Worm (Caenorhabditis elegans) whole organism, L4 larva: ENCODE results near the gene pgap-3.
"Not testable (repeated sequence)": the region's sequence is repeated elsewhere in the genome, so short reads cannot be mapped to it uniquely, and the experiment has no call there.

Experiments
- F49E8.2 ChIP-seq: sonication (generic microtip); optimal IDR thresholded peaks from 2 replicates; lab custom pipeline; 2016; ENCODE audit warnings: missing compliant biosample characterization, mild to moderate bottlenecking, missing genetic modification characterization, borderline replicate concordance
- Y5F2A.4 ChIP-seq: fragments of 200-800 bp; sonication (Bioruptor generic); optimal IDR thresholded peaks from 2 replicates; lab custom pipeline; 2018; ENCODE audit warnings: mild to moderate bottlenecking, missing genetic modification characterization, missing compliant biosample characterization
- ZK546.5 ChIP-seq, 2 experiments: sonication (generic microtip); optimal IDR thresholded peaks; 2 replicates each; lab custom pipeline; 2017; ENCODE audit warnings: missing biosample characterization in 2 of 2, missing genetic modification characterization in 2 of 2
- aha-1 ChIP-seq: fragments of 150-350 bp; peaks from one replicate; lab custom pipeline; 2014; ENCODE audit warnings: missing biosample characterization, missing genetic modification characterization
- ama-1 ChIP-seq: fragments of 150-350 bp; optimal IDR thresholded peaks from 2 replicates; lab custom pipeline; 2014; ENCODE audit warnings: inconsistent platforms, mixed read lengths
- arid-1 ChIP-seq: fragments of 200-800 bp; sonication (Bioruptor generic); conservative IDR thresholded peaks from 2 replicates; pipeline ENCODE4 v1.3.6; 2022; ENCODE audit warnings: missing genetic modification reagents, missing genetic modification characterization, missing compliant biosample characterization
- ceh-62 ChIP-seq: sonication (generic microtip); optimal IDR thresholded peaks from 2 replicates; lab custom pipeline; 2017; ENCODE audit warnings: missing biosample characterization, missing genetic modification characterization
- ctbp-1 ChIP-seq: fragments of 200-800 bp; sonication (Bioruptor generic); IDR thresholded peaks from 2 replicates; pipeline ENCODE4 v1.3.6; 2022; ENCODE audit warnings: missing genetic modification reagents, missing genetic modification characterization, missing compliant biosample characterization
- daf-16 ChIP-seq, 3 experiments: sonication (generic microtip); optimal IDR thresholded peaks; 2 replicates each; lab custom pipeline; 2016 to 2017; ENCODE audit warnings: missing genetic modification characterization in 3 of 3, missing genetic modification reagents in 3 of 3, mild to moderate bottlenecking in 2 of 3, missing compliant biosample characterization in 2 of 3, missing biosample characterization in 1 of 3, moderate library complexity in 1 of 3
- duxl-1 ChIP-seq: sonication (generic microtip); optimal IDR thresholded peaks from 2 replicates; lab custom pipeline; 2016; ENCODE audit warnings: mild to moderate bottlenecking, missing genetic modification characterization, moderate library complexity, missing compliant biosample characterization; ENCODE audit not compliant: poor library complexity
- dve-1 ChIP-seq: sonication (generic microtip); optimal IDR thresholded peaks from 2 replicates; lab custom pipeline; 2017; ENCODE audit warnings: antibody characterized with exemption, mild to moderate bottlenecking, missing genetic modification characterization, missing compliant biosample characterization; ENCODE audit not compliant: insufficient read depth
- hlh-30 ChIP-seq: sonication (generic microtip); optimal IDR thresholded peaks from 2 replicates; lab custom pipeline; 2017; ENCODE audit warnings: antibody characterized with exemption, mild to moderate bottlenecking, missing genetic modification characterization, missing compliant biosample characterization; ENCODE audit not compliant: insufficient read depth
- lin-13 ChIP-seq: fragments of 150-350 bp; optimal IDR thresholded peaks from 2 replicates; lab custom pipeline; 2014; ENCODE audit warnings: missing biosample characterization, missing genetic modification reagents, missing genetic modification characterization
- lin-39 ChIP-seq: fragments of 150-350 bp; optimal IDR thresholded peaks from 2 replicates; lab custom pipeline; 2014; ENCODE audit warnings: missing biosample characterization, missing genetic modification reagents, missing genetic modification characterization
- madf-5 ChIP-seq, 2 experiments: fragments of 200-800 bp; sonication (Bioruptor generic); IDR thresholded peaks; 2 replicates each; pipeline ENCODE4 v1.3.6; 2022; ENCODE audit warnings: missing compliant biosample characterization in 2 of 2, missing genetic modification characterization in 2 of 2
- mxl-3 ChIP-seq: fragments of 200-800 bp; sonication (Bioruptor generic); optimal IDR thresholded peaks from 2 replicates; lab custom pipeline; 2018; ENCODE audit warnings: mild to moderate bottlenecking, missing genetic modification characterization, missing compliant biosample characterization
- nhr-10 ChIP-seq: fragments of 150-350 bp; optimal IDR thresholded peaks from 2 replicates; lab custom pipeline; 2014; ENCODE audit warnings: missing biosample characterization, missing genetic modification characterization
- nhr-102 ChIP-seq: sonication (generic microtip); optimal IDR thresholded peaks from 2 replicates; lab custom pipeline; 2016; ENCODE audit warnings: mild to moderate bottlenecking, missing genetic modification characterization, moderate library complexity, missing compliant biosample characterization
- nhr-25 ChIP-seq: sonication (generic microtip); optimal IDR thresholded peaks from 2 replicates; lab custom pipeline; 2017; ENCODE audit warnings: missing genetic modification characterization, mild to moderate bottlenecking, missing compliant biosample characterization, antibody characterized with exemption, moderate library complexity, borderline replicate concordance; ENCODE audit not compliant: insufficient read depth
- nhr-48 ChIP-seq: sonication (generic microtip); optimal IDR thresholded peaks from 2 replicates; lab custom pipeline; 2016; ENCODE audit warnings: mild to moderate bottlenecking, missing genetic modification characterization, missing compliant biosample characterization
- nhr-6 ChIP-seq: fragments of 150-350 bp; optimal IDR thresholded peaks from 2 replicates; lab custom pipeline; 2014; ENCODE audit warnings: missing biosample characterization, missing genetic modification characterization
- nhr-77 ChIP-seq: fragments of 150-350 bp; optimal IDR thresholded peaks from 2 replicates; lab custom pipeline; 2014; ENCODE audit warnings: missing biosample characterization, missing genetic modification characterization
- pha-4 ChIP-seq, 2 experiments: fragments of 150-350 bp in 1 of 2; fragments of 200-800 bp in 1 of 2; sonication (Bioruptor generic) in 1 of 2; IDR thresholded peaks in 1 of 2; optimal IDR thresholded peaks in 1 of 2; 2 replicates each; pipeline versions ENCODE4 v1.3.6 to Lab custom; 2014 to 2022; ENCODE audit warnings: missing genetic modification characterization in 2 of 2, missing genetic modification reagents in 2 of 2, missing biosample characterization in 1 of 2, missing compliant biosample characterization in 1 of 2
- php-3 ChIP-seq: fragments of 200-800 bp; sonication (Bioruptor generic); IDR thresholded peaks from 2 replicates; pipeline ENCODE4 v1.3.6; 2022; ENCODE audit warnings: missing genetic modification reagents, missing genetic modification characterization, missing compliant biosample characterization
- pqm-1 ChIP-seq: sonication (generic microtip); optimal IDR thresholded peaks from 2 replicates; lab custom pipeline; 2017; ENCODE audit warnings: missing biosample characterization, missing genetic modification characterization
- rbr-2 ChIP-seq: sonication (generic microtip); optimal IDR thresholded peaks from 2 replicates; lab custom pipeline; 2016; ENCODE audit warnings: missing genotype, missing genetic modification characterization, missing compliant biosample characterization
- sdz-12 ChIP-seq: fragments of 200-800 bp; sonication (Bioruptor generic); optimal IDR thresholded peaks from 2 replicates; lab custom pipeline; 2018; ENCODE audit warnings: mild to moderate bottlenecking, missing genetic modification characterization, missing compliant biosample characterization
- set-16 ChIP-seq: fragments of 200-800 bp; sonication (Bioruptor generic); IDR thresholded peaks from 2 replicates; pipeline ENCODE4 v1.3.6; 2022; ENCODE audit warnings: missing genetic modification reagents, missing genetic modification characterization, missing compliant biosample characterization
- spr-1 ChIP-seq: sonication (generic microtip); optimal IDR thresholded peaks from 2 replicates; lab custom pipeline; 2016; ENCODE audit warnings: mild to moderate bottlenecking, missing genetic modification characterization, missing compliant biosample characterization
- spr-3 ChIP-seq: fragments of 200-800 bp; sonication (Bioruptor generic); optimal IDR thresholded peaks from 2 replicates; lab custom pipeline; 2018; ENCODE audit warnings: mild to moderate bottlenecking, missing genetic modification characterization, missing compliant biosample characterization
- tag-97 ChIP-seq: fragments of 200-800 bp; sonication (Bioruptor generic); IDR thresholded peaks from 2 replicates; pipeline ENCODE4 v1.3.6; 2022; ENCODE audit warnings: missing genetic modification characterization, missing compliant biosample characterization
- tra-1 ChIP-seq: fragments of 200-800 bp; sonication (Bioruptor generic); IDR thresholded peaks from 2 replicates; pipeline ENCODE4 v1.3.6; 2022; ENCODE audit warnings: missing genetic modification reagents, missing genetic modification characterization, missing compliant biosample characterization
- vab-7 ChIP-seq: fragments of 200-800 bp; sonication (Bioruptor generic); IDR thresholded peaks from 2 replicates; pipeline ENCODE4 v1.3.6; 2022; ENCODE audit warnings: missing genetic modification reagents, missing genetic modification characterization, missing compliant biosample characterization
- zfp-3 ChIP-seq: fragments of 200-800 bp; sonication (Bioruptor generic); conservative IDR thresholded peaks from 2 replicates; pipeline ENCODE4 v1.3.6; 2022; ENCODE audit warnings: missing genetic modification reagents, missing genetic modification characterization, missing compliant biosample characterization
- zip-11 ChIP-seq: fragments of 200-800 bp; sonication (Bioruptor generic); IDR thresholded peaks from 2 replicates; pipeline ENCODE4 v1.3.6; 2022; ENCODE audit warnings: missing genetic modification characterization, missing compliant biosample characterization
- zip-2 ChIP-seq: fragments of 150-350 bp; optimal IDR thresholded peaks from 2 replicates; lab custom pipeline; 2014; ENCODE audit warnings: missing biosample characterization, missing genetic modification characterization
- ztf-7 ChIP-seq: fragments of 150-350 bp; optimal IDR thresholded peaks from 2 replicates; lab custom pipeline; 2014; ENCODE audit warnings: missing biosample characterization, missing genetic modification characterization

Gene pgap-3

DNA sequence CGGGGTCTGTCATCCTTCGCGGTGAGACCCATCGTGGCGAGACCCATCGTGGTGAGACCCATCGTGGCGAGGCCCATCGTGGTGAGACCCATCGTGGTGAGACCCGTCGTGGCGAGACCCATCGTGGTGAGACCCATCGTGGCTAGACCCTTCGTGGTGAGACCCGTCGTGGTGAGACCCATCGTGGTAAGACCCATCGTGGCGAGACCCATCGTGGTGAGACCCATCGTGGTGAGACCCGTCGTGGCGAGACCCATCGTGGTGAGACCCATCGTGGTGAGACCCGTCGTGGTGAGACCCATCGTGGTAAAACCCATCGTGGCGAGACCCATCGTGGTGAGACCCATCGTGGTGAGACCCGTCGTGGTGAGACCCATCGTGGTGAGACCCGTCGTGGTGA is 43.9 kb upstream of the pgap-3 start:
- peak; percentile 71 for TF ChIP-seq set-16 (GFP tag; lab: Robert Waterston, UW)

DNA sequence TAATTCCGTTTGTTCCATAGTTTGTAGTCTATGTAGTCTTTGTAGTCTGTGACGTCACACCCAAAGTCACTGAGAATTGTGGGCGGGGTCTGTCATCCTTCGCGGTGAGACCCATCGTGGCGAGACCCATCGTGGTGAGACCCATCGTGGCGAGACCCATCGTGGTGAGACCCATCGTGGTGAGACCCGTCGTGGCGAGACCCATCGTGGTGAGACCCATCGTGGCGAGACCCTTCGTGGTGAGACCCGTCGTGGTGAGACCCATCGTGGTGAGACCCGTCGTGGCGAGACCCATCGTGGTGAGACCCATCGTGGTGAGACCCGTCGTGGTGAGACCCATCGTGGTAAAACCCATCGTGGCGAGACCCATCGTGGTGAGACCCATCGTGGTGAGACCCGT is 23.8 kb upstream of the pgap-3 start:
- TF ChIP-seq set-16 (GFP tag; lab: Robert Waterston, UW) = peak; percentile 88; the same call in 1 of the 2 replicates
- 0 out of 2 replicates have a peak, but pooled peaks have one; percentile 5 for TF ChIP-seq tra-1

DNA sequence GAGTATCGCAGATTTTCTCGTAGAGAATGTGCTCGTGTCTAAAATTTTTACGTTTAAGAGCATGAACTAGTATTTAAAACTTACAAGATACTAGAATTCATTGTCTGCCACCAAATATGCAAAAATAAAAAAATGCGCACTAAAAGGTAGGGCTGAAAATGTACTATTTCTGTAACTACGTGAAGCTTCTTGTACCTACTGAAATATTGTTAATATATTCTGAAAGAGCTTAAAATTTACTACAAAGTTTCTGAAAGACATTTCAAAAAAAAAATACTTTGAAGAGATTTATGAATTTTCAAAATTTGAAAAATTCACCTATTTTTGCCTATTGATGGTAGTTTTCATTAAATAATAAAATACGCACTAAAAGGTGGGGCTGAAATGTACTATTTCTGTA is 22.2 kb upstream of the pgap-3 start, which contains the start of gene fbxa-214:
Gene fbxa-214 (minus strand): TSS at position 101 of the 400 bp plus-strand sequence.
- not testable (repeated sequence) for TF ChIP-seq spr-3 (GFP tag; lab: Kevin White, UChicago); sdz-12 (GFP tag; lab: Kevin White, UChicago); Y5F2A.4

DNA sequence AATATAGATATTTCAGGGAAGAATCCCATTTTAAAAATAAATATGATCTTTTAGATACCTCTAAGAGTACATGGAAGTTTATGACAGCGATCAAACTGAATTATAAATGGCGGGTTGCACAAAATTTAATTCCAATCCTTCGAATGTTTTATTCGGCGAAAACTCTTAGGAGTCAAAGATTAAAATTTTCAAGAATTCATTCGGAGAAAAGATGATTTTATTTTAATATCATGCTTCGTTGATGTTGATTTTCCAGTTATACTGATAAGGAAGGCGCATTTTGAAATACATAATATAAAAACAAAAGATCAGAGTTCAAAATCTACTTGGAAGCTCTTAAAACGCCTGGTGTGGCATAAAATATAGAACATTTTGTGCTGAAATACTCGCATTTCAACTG is 19.4 kb upstream of the pgap-3 start, which contains the start of gene srh-10:
Gene srh-10 (minus strand): TSS at position 29 of the 400 bp plus-strand sequence.
- no peak for TF ChIP-seq zfp-3 (GFP tag; lab: Robert Waterston, UW)
- TF ChIP-seq nhr-102 (tag; lab: Kevin White, UChicago) = no peak
- no peak for TF ChIP-seq pqm-1 (tag; lab: Kevin White, UChicago)
- TF ChIP-seq dve-1 (tag; lab: Kevin White, UChicago) = no peak
- no peak for TF ChIP-seq lin-39 (tag; lab: Kevin White, UChicago)
- TF ChIP-seq, all 104 proteins: peak for 0

DNA sequence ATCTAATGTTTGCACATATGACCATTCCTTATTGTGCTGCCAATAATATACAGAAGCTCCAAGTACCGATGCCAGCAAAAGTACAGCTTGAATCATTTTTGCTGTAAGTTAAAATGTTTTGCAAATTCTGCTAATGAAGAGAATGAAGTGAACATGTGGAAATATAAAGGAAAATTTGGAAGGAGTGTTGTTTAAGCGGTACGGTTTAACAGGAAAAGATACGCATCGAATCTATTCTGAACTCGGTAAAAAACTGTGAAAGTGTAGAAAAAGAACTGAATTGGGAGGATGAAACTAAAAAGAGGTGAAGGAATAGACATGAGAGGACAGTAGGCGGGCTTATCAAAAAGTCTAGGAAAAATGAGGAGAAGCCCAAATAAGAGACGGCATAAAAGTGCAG is 15.6 kb upstream of the pgap-3 start, which contains the start of gene Y38A10A.2:
Gene Y38A10A.2 (minus strand): TSS at position 101 of the 400 bp plus-strand sequence.
- no peak for TF ChIP-seq php-3
- TF ChIP-seq vab-7 (GFP tag; lab: Robert Waterston, UW) = no peak
- peak; percentile 10 for TF ChIP-seq aha-1 (tag; lab: Kevin White, UChicago)

DNA sequence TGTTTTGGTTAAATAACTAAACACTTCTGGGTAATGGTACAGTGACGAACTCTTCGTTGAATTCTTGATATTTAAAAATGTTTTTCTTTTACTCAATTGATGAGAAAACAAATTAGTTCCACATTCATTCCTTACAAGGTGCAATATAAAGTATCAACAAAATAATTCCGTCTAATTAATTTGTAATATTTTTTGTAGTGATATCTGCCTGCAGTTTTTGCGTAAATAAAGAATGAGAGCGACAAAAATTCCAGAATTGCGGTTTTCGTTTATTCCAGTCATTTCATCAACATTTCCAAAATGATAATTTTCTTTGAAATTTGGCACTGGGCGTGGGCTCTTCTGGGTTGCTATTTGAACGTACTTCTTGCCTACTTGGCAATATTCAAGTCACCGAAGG is 7.6 kb upstream of the pgap-3 start, which contains the start of gene srd-20:
Gene srd-20 (plus strand): TSS at position 301 of the 400 bp plus-strand sequence.
- TF ChIP-seq daf-16 (GFP tag; optimal IDR thresholded peaks at IDR 0.05; lab: Kevin White, UChicago) (no peak), daf-16 (tag; optimal IDR thresholded peaks at IDR 0.05; lab: Kevin White, UChicago) (no peak), F49E8.2 (tag; lab: Kevin White, UChicago) (no peak), duxl-1 (tag; lab: Kevin White, UChicago) (no peak), pha-4 (GFP tag; IDR thresholded peaks at IDR 0.05; lab: Robert Waterston, UW) (no peak), pha-4 (tag; optimal IDR thresholded peaks at IDR 0.05; lab: Kevin White, UChicago) (no peak), ceh-62 (tag; lab: Kevin White, UChicago) (no peak), nhr-48 (no peak), nhr-25 (tag; lab: Kevin White, UChicago) (no peak), spr-1 (tag; lab: Kevin White, UChicago) (no peak), mxl-3 (no peak), tag-97 (GFP tag; lab: Robert Waterston, UW) (no peak)

DNA sequence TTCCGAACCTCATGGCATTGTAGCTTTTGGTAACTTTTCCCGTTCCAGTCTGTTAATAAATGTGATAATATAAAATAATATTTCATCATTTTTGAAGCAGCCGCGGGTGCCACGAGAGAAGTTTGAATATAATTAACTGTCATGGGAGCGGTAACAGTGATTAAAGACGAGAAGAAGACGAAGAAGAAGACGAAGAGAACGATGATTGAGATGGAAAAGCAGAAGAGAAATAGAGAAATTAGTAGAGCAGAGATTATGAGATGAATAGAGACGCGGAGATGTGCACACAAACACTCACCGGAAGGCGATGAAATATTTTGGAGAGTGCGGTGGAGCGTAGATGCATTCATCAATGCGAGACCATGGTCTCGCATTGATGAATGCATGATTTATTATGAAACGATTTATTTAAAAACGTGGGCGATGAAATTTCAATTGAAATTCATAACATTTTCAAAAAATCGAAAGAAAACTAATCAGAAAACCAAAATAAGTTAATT is 5.5 kb upstream of the pgap-3 start, which contains the start of gene seip-1:
Gene seip-1 (minus strand): TSS at position 51 of the 500 bp plus-strand sequence.
- TF ChIP-seq madf-5 (GFP tag; IDR thresholded peaks at IDR 0.05; lab: Robert Waterston, UW) (no peak), ctbp-1 (GFP tag; lab: Robert Waterston, UW) (peak; percentile 71), hlh-30 (tag; lab: Kevin White, UChicago) (peak; percentile 82), nhr-10 (tag; lab: Kevin White, UChicago) (peak; percentile 11), ZK546.5 (tag; optimal IDR thresholded peaks at IDR 0.05; lab: Kevin White, UChicago) (no peak), zip-11 (GFP tag; lab: Robert Waterston, UW) (no peak), nhr-6 (tag; lab: Kevin White, UChicago) (peak; percentile 71), rbr-2 (peak; percentile 85), ama-1 (lab: Kevin White, UChicago) (peak; percentile 5), dve-1 (tag; lab: Kevin White, UChicago) (peak; percentile 87), nhr-77 (tag; lab: Kevin White, UChicago) (peak; percentile 96), nhr-102 (tag; lab: Kevin White, UChicago) (peak; percentile 44), arid-1 (0 out of 2 replicates have a peak, but pooled peaks have one; percentile 8), aha-1 (tag; lab: Kevin White, UChicago) (peak; percentile 29), ztf-7 (tag; lab: Kevin White, UChicago) (no peak), lin-13 (GFP tag; lab: Kevin White, UChicago) (peak; percentile 76), zip-2 (peak; percentile 16), Y5F2A.4 (no peak)
